Fruit fly (Drosophila melanogaster) whole organism, prepupa: ENCODE results near the gene GNBP2.

Source experiments
- Blimp-1 ChIP-seq: fragments of 200-800 bp; sonication (Bioruptor generic); optimal IDR thresholded peaks from 3 replicates; lab custom pipeline; 2017; ENCODE audit warnings: missing biosample characterization, missing genetic modification characterization, mild to moderate bottlenecking, moderate library complexity, missing genetic modification reagents
- CG10631 ChIP-seq: fragments of 200-800 bp; sonication (Bioruptor generic); optimal IDR thresholded peaks from 2 replicates; lab custom pipeline; 2016; ENCODE audit warnings: missing biosample characterization, missing genetic modification characterization
- CG10669 ChIP-seq: fragments of 200-800 bp; sonication (Bioruptor generic); optimal IDR thresholded peaks from 3 replicates; lab custom pipeline; 2018; ENCODE audit warnings: missing biosample characterization, mild to moderate bottlenecking, missing genetic modification characterization, moderate library complexity
- CG11902 ChIP-seq: fragments of 200-800 bp; sonication (Bioruptor generic); optimal IDR thresholded peaks from 3 replicates; lab custom pipeline; 2016; ENCODE audit warnings: missing biosample characterization, missing genetic modification characterization
- CG15336 ChIP-seq: fragments of 200-800 bp; sonication (Bioruptor generic); IDR thresholded peaks from 2 replicates; pipeline ENCODE4 v1.3.6; 2022; ENCODE audit warnings: missing biosample characterization, missing genetic modification characterization
- CG1621 ChIP-seq: fragments of 200-800 bp; sonication (Bioruptor generic); optimal IDR thresholded peaks from 3 replicates; lab custom pipeline; 2018; ENCODE audit warnings: missing biosample characterization, mild to moderate bottlenecking, missing genetic modification characterization
- CG16779 ChIP-seq: fragments of 200-800 bp; sonication (Bioruptor generic); optimal IDR thresholded peaks from 3 replicates; lab custom pipeline; 2017; ENCODE audit warnings: missing biosample characterization, mild to moderate bottlenecking, missing genetic modification characterization
- CG3032 ChIP-seq: fragments of 200-800 bp; optimal IDR thresholded peaks from 2 replicates; lab custom pipeline; 2019; ENCODE audit warnings: missing biosample characterization, mild to moderate bottlenecking, missing genetic modification characterization, moderate library complexity
- CG31627 ChIP-seq: fragments of 200-800 bp; sonication (Bioruptor generic); optimal IDR thresholded peaks from 3 replicates; lab custom pipeline; 2016; ENCODE audit warnings: missing biosample characterization, missing genetic modification characterization
- CG3919 ChIP-seq: fragments of 200-800 bp; sonication (Bioruptor generic); optimal IDR thresholded peaks from 3 replicates; lab custom pipeline; 2016; ENCODE audit warnings: missing biosample characterization, missing genetic modification characterization
- CG4318 ChIP-seq: fragments of 200-800 bp; sonication (Bioruptor generic); optimal IDR thresholded peaks from 3 replicates; lab custom pipeline; 2017; ENCODE audit warnings: missing biosample characterization, mild to moderate bottlenecking, missing genetic modification characterization
- CG6163 ChIP-seq: fragments of 200-800 bp; sonication (Bioruptor generic); IDR thresholded peaks from 3 replicates; pipeline ENCODE4 v1.3.6; 2022; ENCODE audit warnings: missing biosample characterization, missing genetic modification characterization
- CG6808 ChIP-seq: fragments of 200-800 bp; sonication (Bioruptor generic); optimal IDR thresholded peaks from 3 replicates; lab custom pipeline; 2017; ENCODE audit warnings: missing biosample characterization, missing genetic modification characterization, mild to moderate bottlenecking, moderate library complexity, missing genetic modification reagents
- CG6854 ChIP-seq: fragments of 200-800 bp; sonication (Bioruptor generic); optimal IDR thresholded peaks from 2 replicates; lab custom pipeline; 2017; ENCODE audit warnings: missing biosample characterization, mild to moderate bottlenecking, missing genetic modification characterization
- CG7368 ChIP-seq: fragments of 200-800 bp; sonication (Bioruptor generic); optimal IDR thresholded peaks from 3 replicates; lab custom pipeline; 2016; ENCODE audit warnings: missing biosample characterization, missing genetic modification characterization
- CG8632 ChIP-seq: fragments of 200-800 bp; sonication (Bioruptor generic); optimal IDR thresholded peaks from 3 replicates; lab custom pipeline; 2016; ENCODE audit warnings: missing biosample characterization, missing genetic modification characterization
- Eip75B ChIP-seq: fragments of 200-800 bp; sonication (Bioruptor generic); optimal IDR thresholded peaks from 3 replicates; lab custom pipeline; 2016; ENCODE audit warnings: missing biosample characterization, missing genetic modification characterization
- Eip78C ChIP-seq: fragments of 200-800 bp; sonication (Bioruptor generic); peaks from one replicate; lab custom pipeline; 2016; ENCODE audit warnings: missing biosample characterization, missing genetic modification characterization
- Ets21C ChIP-seq: fragments of 200-800 bp; sonication (Bioruptor generic); optimal IDR thresholded peaks from 3 replicates; lab custom pipeline; 2016; ENCODE audit warnings: missing biosample characterization, missing genetic modification characterization
- Ets96B ChIP-seq: fragments of 200-800 bp; optimal IDR thresholded peaks from 2 replicates; lab custom pipeline; 2019; ENCODE audit warnings: missing biosample characterization, mild to moderate bottlenecking, missing genetic modification characterization, moderate library complexity
- Gug ChIP-seq: fragments of 200-800 bp; sonication (Bioruptor generic); IDR thresholded peaks from 2 replicates; pipeline ENCODE4 v1.3.6; 2022; ENCODE audit warnings: missing biosample characterization, missing genetic modification characterization
- Hr39 ChIP-seq: fragments of 200-800 bp; sonication (Bioruptor generic); optimal IDR thresholded peaks from 2 replicates; lab custom pipeline; 2016; ENCODE audit warnings: missing biosample characterization, missing genetic modification characterization
- Lpt ChIP-seq: fragments of 200-800 bp; sonication (Bioruptor generic); optimal IDR thresholded peaks from 3 replicates; lab custom pipeline; 2016; ENCODE audit warnings: missing biosample characterization, missing genetic modification characterization
- Met ChIP-seq: fragments of 200-800 bp; sonication (Bioruptor generic); optimal IDR thresholded peaks from 3 replicates; lab custom pipeline; 2016; ENCODE audit warnings: missing biosample characterization, missing genetic modification characterization
- OdsH ChIP-seq: fragments of 200-800 bp; sonication (Bioruptor generic); optimal IDR thresholded peaks from 3 replicates; lab custom pipeline; 2016; ENCODE audit warnings: missing biosample characterization, missing genetic modification characterization
- Smox ChIP-seq: fragments of 200-800 bp; sonication (Bioruptor generic); optimal IDR thresholded peaks from 3 replicates; lab custom pipeline; 2016; ENCODE audit warnings: missing biosample characterization, missing genetic modification characterization
- Sox14 ChIP-seq: fragments of 200-800 bp; sonication (Bioruptor generic); optimal IDR thresholded peaks from 3 replicates; lab custom pipeline; 2016; ENCODE audit warnings: missing biosample characterization, missing genetic modification characterization
- Sox15 ChIP-seq: fragments of 200-800 bp; sonication (Bioruptor generic); optimal IDR thresholded peaks from 3 replicates; lab custom pipeline; 2016; ENCODE audit warnings: missing biosample characterization, missing genetic modification characterization
- achi ChIP-seq: fragments of 200-800 bp; sonication (Bioruptor generic); optimal IDR thresholded peaks from 3 replicates; lab custom pipeline; 2016; ENCODE audit warnings: missing biosample characterization, missing genetic modification characterization
- cyc ChIP-seq: fragments of 200-800 bp; sonication (Bioruptor generic); optimal IDR thresholded peaks from 3 replicates; lab custom pipeline; 2016; ENCODE audit warnings: missing biosample characterization, missing genetic modification characterization
- dac ChIP-seq: fragments of 200-800 bp; sonication (Bioruptor generic); optimal IDR thresholded peaks from 2 replicates; lab custom pipeline; 2017; ENCODE audit warnings: missing biosample characterization, mild to moderate bottlenecking, missing genetic modification characterization
- dsx ChIP-seq: fragments of 200-800 bp; optimal IDR thresholded peaks from 3 replicates; lab custom pipeline; 2019; ENCODE audit warnings: missing biosample characterization, mild to moderate bottlenecking, missing genetic modification characterization, moderate library complexity; ENCODE audit not compliant: poor library complexity, severe bottlenecking
- eg ChIP-seq: fragments of 200-800 bp; sonication (Bioruptor generic); IDR thresholded peaks from 3 replicates; pipeline ENCODE4 v1.3.6; 2022; ENCODE audit warnings: missing biosample characterization, missing genetic modification characterization
- esn ChIP-seq: fragments of 200-800 bp; sonication (Bioruptor generic); optimal IDR thresholded peaks from 2 replicates; lab custom pipeline; 2016; ENCODE audit warnings: missing biosample characterization, mild to moderate bottlenecking, missing genetic modification characterization, moderate library complexity
- lz ChIP-seq: fragments of 200-800 bp; sonication (Bioruptor generic); optimal IDR thresholded peaks from 3 replicates; lab custom pipeline; 2016; ENCODE audit warnings: missing biosample characterization, missing genetic modification characterization
- net ChIP-seq: fragments of 200-800 bp; sonication (Bioruptor generic); optimal IDR thresholded peaks from 3 replicates; lab custom pipeline; 2016; ENCODE audit warnings: missing biosample characterization, missing genetic modification characterization
- pdm3 ChIP-seq: fragments of 200-800 bp; sonication (Bioruptor generic); optimal IDR thresholded peaks from 3 replicates; lab custom pipeline; 2016; ENCODE audit warnings: missing biosample characterization, missing genetic modification characterization
- spab ChIP-seq: fragments of 200-800 bp; sonication (Bioruptor generic); optimal IDR thresholded peaks from 2 replicates; lab custom pipeline; 2017; ENCODE audit warnings: missing biosample characterization, mild to moderate bottlenecking, missing genetic modification characterization, missing genetic modification reagents
- ss ChIP-seq, 2 experiments: fragments of 200-800 bp; sonication (Bioruptor generic); optimal IDR thresholded peaks; 2 replicates in 1 of 2; 3 replicates in 1 of 2; lab custom pipeline; 2017 to 2018; ENCODE audit warnings: mild to moderate bottlenecking in 2 of 2, missing biosample characterization in 2 of 2, missing genetic modification characterization in 2 of 2, moderate library complexity in 1 of 2
- svp ChIP-seq: fragments of 200-800 bp; sonication (Bioruptor generic); peaks from one replicate; lab custom pipeline; 2016; ENCODE audit warnings: missing biosample characterization, missing genetic modification characterization
- topi ChIP-seq: fragments of 200-800 bp; sonication (Bioruptor generic); optimal IDR thresholded peaks from 3 replicates; lab custom pipeline; 2016; ENCODE audit warnings: missing biosample characterization, missing genetic modification characterization
- vri ChIP-seq: fragments of 200-800 bp; sonication (Bioruptor generic); optimal IDR thresholded peaks from 3 replicates; lab custom pipeline; 2016; ENCODE audit warnings: missing biosample characterization, mild to moderate bottlenecking, missing genetic modification characterization

Gene GNBP2

DNA sequence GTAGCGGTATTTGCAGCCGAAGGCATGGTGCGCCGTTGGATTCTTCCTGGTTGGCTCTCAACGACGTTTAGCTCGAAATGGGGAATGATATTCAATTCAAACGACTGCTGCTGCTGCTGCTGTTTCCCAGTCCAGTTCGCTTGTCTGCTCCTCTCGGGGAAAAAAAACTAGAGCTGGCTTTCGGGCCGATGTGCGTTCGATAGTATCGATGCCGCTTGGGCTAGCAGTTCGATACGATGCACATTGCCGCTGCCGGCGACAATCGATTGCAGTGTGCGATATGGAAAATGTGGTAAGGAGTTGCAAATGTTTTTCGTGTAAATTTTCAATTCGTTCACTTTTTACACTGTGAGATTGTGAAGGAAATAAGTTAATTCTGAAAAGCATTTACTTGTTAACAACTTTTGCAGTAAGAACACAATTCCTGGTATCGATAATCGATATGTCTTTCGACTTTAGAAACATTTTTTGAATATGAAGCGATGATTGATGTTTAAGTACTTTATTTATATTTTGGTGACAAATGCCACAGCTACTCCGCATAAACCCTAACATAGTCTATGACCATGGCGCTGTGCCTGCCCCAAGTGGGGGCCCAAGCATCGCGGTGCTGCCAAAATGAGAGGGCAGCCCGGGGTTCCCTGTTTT, 2.1 kb downstream of the GNBP2 start, which contains the start of gene Capr:
Gene Capr, minus strand, starts transcription at position 339 of the 648 bp plus-strand sequence.
- no peak for TF ChIP-seq CG16779
- TF ChIP-seq topi (GFP tag; lab: Kevin White, UChicago) = peak; percentile 45
- TF ChIP-seq Eip75B (GFP tag; lab: Kevin White, UChicago) = no peak
- no peak for TF ChIP-seq spab (GFP tag; lab: Kevin White, UChicago)
- peak; percentile 19 for TF ChIP-seq Hr39 (GFP tag; lab: Kevin White, UChicago)
- no peak for TF ChIP-seq Blimp-1
- no peak for TF ChIP-seq CG10631 (GFP tag; lab: Kevin White, UChicago)
- no peak for TF ChIP-seq net (GFP tag; lab: Kevin White, UChicago)
- TF ChIP-seq Ets21C (GFP tag; lab: Kevin White, UChicago) = peak; percentile 34
- no peak for TF ChIP-seq pdm3
- TF ChIP-seq Gug (GFP tag; lab: Robert Waterston, UW) = no peak
- TF ChIP-seq CG6163 (GFP tag; lab: Robert Waterston, UW) = peak; percentile 43; the same call in 2 of the 3 replicates
- TF ChIP-seq svp (GFP tag; lab: Kevin White, UChicago) = peak; percentile 61
- TF ChIP-seq ss (GFP tag; optimal IDR thresholded peaks at IDR 0.05; lab: Kevin White, UChicago) = peak in 1 of 2 experiments; percentile 14
- no peak for TF ChIP-seq Ets96B
- no peak for TF ChIP-seq CG8632 (GFP tag; lab: Kevin White, UChicago)
- TF ChIP-seq dsx (GFP tag; lab: Kevin White, UChicago) = peak; percentile 5
- peak; percentile 37 for TF ChIP-seq Met (GFP tag; lab: Kevin White, UChicago)
- TF ChIP-seq lz (GFP tag; lab: Kevin White, UChicago) = peak; percentile 50
- no peak for TF ChIP-seq dac
- no peak for TF ChIP-seq Smox (GFP tag; lab: Kevin White, UChicago)
- TF ChIP-seq eg (GFP tag; lab: Robert Waterston, UW) = no peak
- peak; percentile 44 for TF ChIP-seq Sox14 (GFP tag; lab: Kevin White, UChicago)
- peak; percentile 20 for TF ChIP-seq OdsH (GFP tag; lab: Kevin White, UChicago)
- TF ChIP-seq Eip78C (GFP tag; lab: Kevin White, UChicago) = peak; percentile 51
- no peak for TF ChIP-seq CG4318 (GFP tag; lab: Kevin White, UChicago)
- no peak for TF ChIP-seq Sox15 (GFP tag; lab: Kevin White, UChicago)
- peak; percentile 64 for TF ChIP-seq esn (GFP tag; lab: Kevin White, UChicago)
- peak; percentile 23 for TF ChIP-seq CG6854
- peak; percentile 29 for TF ChIP-seq CG3032
- TF ChIP-seq achi (GFP tag; lab: Kevin White, UChicago) = no peak
- TF ChIP-seq CG11902 = no peak
- TF ChIP-seq CG6808 (GFP tag; lab: Kevin White, UChicago) = no peak
- no peak for TF ChIP-seq vri (GFP tag; lab: Kevin White, UChicago)
- no peak for TF ChIP-seq CG1621 (tag; lab: Kevin White, UChicago)
- TF ChIP-seq CG7368 (GFP tag; lab: Kevin White, UChicago) = no peak
- TF ChIP-seq CG15336 (GFP tag; lab: Robert Waterston, UW) = no peak
- no peak for TF ChIP-seq Lpt (GFP tag; lab: Kevin White, UChicago)
- TF ChIP-seq cyc (GFP tag; lab: Kevin White, UChicago) = peak; percentile 40
- peak; percentile 45 for TF ChIP-seq CG31627 (GFP tag; lab: Kevin White, UChicago)
- no peak for TF ChIP-seq CG10669 (GFP tag; lab: Kevin White, UChicago)
- TF ChIP-seq CG3919 (GFP tag; lab: Kevin White, UChicago) = peak; percentile 67
